Fruit fly (Drosophila melanogaster) whole organism, embryonic: ENCODE data around the gene CG6912.

Experiments
- CG10267 ChIP-seq: fragments of 200-800 bp; sonication (Bioruptor generic); optimal IDR thresholded peaks from 2 replicates; lab custom pipeline; 2018; ENCODE audit warnings: missing biosample characterization, mild to moderate bottlenecking, missing genetic modification characterization, moderate library complexity
- CG11085 ChIP-seq: fragments of 200-800 bp; sonication (Bioruptor generic); IDR thresholded peaks from 2 replicates; pipeline ENCODE4 v1.3.6; 2022; ENCODE audit warnings: missing biosample characterization, missing genetic modification characterization
- CG11695 ChIP-seq: fragments of 200-800 bp; sonication (Bioruptor generic); IDR thresholded peaks from 3 replicates; pipeline ENCODE4 v1.3.6; 2022; ENCODE audit warnings: missing biosample characterization, missing genetic modification characterization
- CG12071 ChIP-seq: fragments of 200-800 bp; sonication (Bioruptor generic); optimal IDR thresholded peaks from 3 replicates; lab custom pipeline; 2018; ENCODE audit warnings: missing biosample characterization, mild to moderate bottlenecking, missing genetic modification characterization
- CG12236 ChIP-seq: fragments of 200-800 bp; sonication (Bioruptor generic); optimal IDR thresholded peaks from 2 replicates; lab custom pipeline; 2016; ENCODE audit warnings: missing biosample characterization, missing genetic modification characterization
- CG17385 ChIP-seq: fragments of 200-800 bp; sonication (Bioruptor generic); optimal IDR thresholded peaks from 3 replicates; lab custom pipeline; 2018; ENCODE audit warnings: missing biosample characterization, mild to moderate bottlenecking, missing genetic modification characterization
- CG17829 ChIP-seq: fragments of 200-800 bp; optimal IDR thresholded peaks from 2 replicates; lab custom pipeline; 2019; ENCODE audit warnings: missing biosample characterization, mild to moderate bottlenecking, missing genetic modification characterization, moderate library complexity
- CG18011 ChIP-seq: fragments of 200-800 bp; sonication (Bioruptor generic); optimal IDR thresholded peaks from 2 replicates; lab custom pipeline; 2017; ENCODE audit warnings: missing biosample characterization, missing genetic modification characterization, mild to moderate bottlenecking, moderate library complexity, missing genotype
- CG1832 ChIP-seq: fragments of 200-800 bp; sonication (Bioruptor generic); optimal IDR thresholded peaks from 2 replicates; lab custom pipeline; 2017; ENCODE audit warnings: missing biosample characterization, mild to moderate bottlenecking, missing genetic modification characterization, inconsistent platforms
- CG2129 ChIP-seq: fragments of 200-800 bp; sonication (Bioruptor generic); IDR thresholded peaks from 2 replicates; pipeline ENCODE4 v1.3.6; 2022; ENCODE audit warnings: missing biosample characterization, missing genetic modification characterization; ENCODE audit not compliant: partially characterized antibody
- CG2712 ChIP-seq: fragments of 200-800 bp; optimal IDR thresholded peaks from 3 replicates; lab custom pipeline; 2019; ENCODE audit warnings: missing biosample characterization, mild to moderate bottlenecking, missing genetic modification characterization, moderate library complexity
- CG31365 ChIP-seq: fragments of 200-800 bp; sonication (Bioruptor generic); optimal IDR thresholded peaks from 2 replicates; lab custom pipeline; 2018; ENCODE audit warnings: missing biosample characterization, mild to moderate bottlenecking, missing genetic modification characterization
- CG33213 ChIP-seq: fragments of 200-800 bp; sonication (Bioruptor generic); optimal IDR thresholded peaks from 3 replicates; lab custom pipeline; 2016; ENCODE audit warnings: missing biosample characterization, missing genetic modification characterization
- CG34224 ChIP-seq: fragments of 200-800 bp; sonication (Bioruptor generic); IDR thresholded peaks from 3 replicates; pipeline ENCODE4 v1.3.6; 2022; ENCODE audit warnings: missing biosample characterization, missing genetic modification characterization; ENCODE audit not compliant: partially characterized antibody
- CG34422 ChIP-seq: fragments of 200-800 bp; sonication (Bioruptor generic); IDR thresholded peaks from 3 replicates; pipeline ENCODE4 v1.3.6; 2022; ENCODE audit warnings: missing biosample characterization, missing genetic modification characterization
- CG3838 ChIP-seq: fragments of 200-800 bp; sonication (Bioruptor generic); optimal IDR thresholded peaks from 3 replicates; lab custom pipeline; 2016; ENCODE audit warnings: missing biosample characterization, missing genetic modification characterization
- CG4617 ChIP-seq: fragments of 200-800 bp; sonication (Bioruptor generic); optimal IDR thresholded peaks from 3 replicates; lab custom pipeline; 2016; ENCODE audit warnings: missing biosample characterization, missing genetic modification characterization, borderline replicate concordance
- CG4820 ChIP-seq: fragments of 200-800 bp; sonication (Bioruptor generic); optimal IDR thresholded peaks from 3 replicates; lab custom pipeline; 2016; ENCODE audit warnings: missing biosample characterization, missing genetic modification characterization
- CG5180 ChIP-seq: fragments of 200-800 bp; sonication (Bioruptor generic); optimal IDR thresholded peaks from 3 replicates; lab custom pipeline; 2017; ENCODE audit warnings: missing biosample characterization, missing genetic modification characterization, mild to moderate bottlenecking, moderate library complexity, missing genetic modification reagents
- CG6813 ChIP-seq: fragments of 200-800 bp; sonication (Bioruptor generic); optimal IDR thresholded peaks from 2 replicates; lab custom pipeline; 2017; ENCODE audit warnings: missing biosample characterization, missing genetic modification characterization, mild to moderate bottlenecking, moderate library complexity, missing genetic modification reagents
- CG7745 ChIP-seq: fragments of 200-800 bp; sonication (Bioruptor generic); optimal IDR thresholded peaks from 2 replicates; lab custom pipeline; 2018; ENCODE audit warnings: missing biosample characterization, mild to moderate bottlenecking, missing genetic modification characterization, moderate library complexity
- CG7987 ChIP-seq: fragments of 200-800 bp; sonication (Bioruptor generic); optimal IDR thresholded peaks from 2 replicates; lab custom pipeline; 2018; ENCODE audit warnings: missing biosample characterization, mild to moderate bottlenecking, missing genetic modification characterization, moderate library complexity
- CHES-1-like ChIP-seq: fragments of 200-800 bp; sonication (Bioruptor generic); optimal IDR thresholded peaks from 2 replicates; lab custom pipeline; 2016; ENCODE audit warnings: missing biosample characterization, missing genetic modification characterization
- CTCF ChIP-seq: fragments of 200-800 bp; sonication (Bioruptor generic); optimal IDR thresholded peaks from 2 replicates; lab custom pipeline; 2017; ENCODE audit warnings: missing biosample characterization, mild to moderate bottlenecking, missing genetic modification characterization, moderate library complexity
- Camta ChIP-seq: fragments of 200-800 bp; sonication (Bioruptor generic); optimal IDR thresholded peaks from 2 replicates; lab custom pipeline; 2016; ENCODE audit warnings: missing biosample characterization, missing genetic modification characterization
- Eip74EF ChIP-seq, 2 experiments: fragments of 200-800 bp in 1 of 2; fragments of >200 bp in 1 of 2; sonication (Bioruptor generic) in 1 of 2; optimal IDR thresholded peaks; 2 replicates each; lab custom pipeline; 2017 to 2019; ENCODE audit warnings: missing biosample characterization in 2 of 2, missing genetic modification characterization in 2 of 2, mild to moderate bottlenecking in 1 of 2, moderate library complexity in 1 of 2
- Fer2 ChIP-seq: fragments of 200-800 bp; sonication (Bioruptor generic); optimal IDR thresholded peaks from 2 replicates; lab custom pipeline; 2018; ENCODE audit warnings: missing biosample characterization, mild to moderate bottlenecking, missing genetic modification characterization, moderate library complexity
- HLH4C ChIP-seq: fragments of 200-800 bp; sonication (Bioruptor generic); IDR thresholded peaks from 3 replicates; pipeline ENCODE4 v1.3.6; 2022; ENCODE audit warnings: missing biosample characterization, missing genetic modification characterization; ENCODE audit not compliant: partially characterized antibody
- Hey ChIP-seq: fragments of 200-800 bp; sonication (Bioruptor generic); optimal IDR thresholded peaks from 3 replicates; lab custom pipeline; 2018; ENCODE audit warnings: missing biosample characterization, mild to moderate bottlenecking, missing genetic modification characterization
- Hr3 ChIP-seq: fragments of 200-800 bp; sonication (Bioruptor generic); optimal IDR thresholded peaks from 3 replicates; lab custom pipeline; 2016; ENCODE audit warnings: missing biosample characterization, missing genetic modification characterization
- Nf-YC ChIP-seq: fragments of 200-800 bp; optimal IDR thresholded peaks from 3 replicates; lab custom pipeline; 2019; ENCODE audit warnings: missing biosample characterization, mild to moderate bottlenecking, missing genetic modification characterization, moderate library complexity
- Oli ChIP-seq: fragments of 200-800 bp; sonication (Bioruptor generic); optimal IDR thresholded peaks from 2 replicates; lab custom pipeline; 2018; ENCODE audit warnings: missing biosample characterization, mild to moderate bottlenecking, missing genetic modification characterization, moderate library complexity
- ash1 ChIP-seq: fragments of 200-800 bp; sonication (Bioruptor generic); optimal IDR thresholded peaks from 2 replicates; lab custom pipeline; 2018; ENCODE audit warnings: missing biosample characterization, mild to moderate bottlenecking, missing genetic modification characterization
- da ChIP-seq: fragments of 200-800 bp; sonication (Bioruptor generic); optimal IDR thresholded peaks from 2 replicates; lab custom pipeline; 2016; ENCODE audit warnings: missing biosample characterization, missing genetic modification characterization
- disco-r ChIP-seq: fragments of 200-800 bp; sonication (Bioruptor generic); optimal IDR thresholded peaks from 2 replicates; lab custom pipeline; 2016; ENCODE audit warnings: missing biosample characterization, missing genetic modification characterization
- dysf ChIP-seq: fragments of 200-800 bp; sonication (Bioruptor generic); IDR thresholded peaks from 3 replicates; pipeline ENCODE4 v1.3.6; 2022; ENCODE audit warnings: missing biosample characterization, missing genetic modification characterization
- ems ChIP-seq: fragments of 200-800 bp; sonication (Bioruptor generic); optimal IDR thresholded peaks from 3 replicates; lab custom pipeline; 2016; ENCODE audit warnings: missing biosample characterization, missing genetic modification characterization
- fu2 ChIP-seq: fragments of 200-800 bp; sonication (Bioruptor generic); optimal IDR thresholded peaks from 2 replicates; lab custom pipeline; 2016; ENCODE audit warnings: missing biosample characterization, missing genetic modification characterization
- gfzf ChIP-seq: fragments of 200-800 bp; sonication (Bioruptor generic); optimal IDR thresholded peaks from 2 replicates; lab custom pipeline; 2016; ENCODE audit warnings: missing biosample characterization, mild to moderate bottlenecking, missing genetic modification characterization, moderate library complexity
- hth ChIP-seq: fragments of >200 bp; optimal IDR thresholded peaks from 2 replicates; lab custom pipeline; 2017; ENCODE audit warnings: inconsistent platforms
- jumu ChIP-seq: fragments of 200-800 bp; sonication (Bioruptor generic); optimal IDR thresholded peaks from 3 replicates; lab custom pipeline; 2016; ENCODE audit warnings: missing biosample characterization, missing genetic modification characterization
- ken ChIP-seq: fragments of 200-800 bp; sonication (Bioruptor generic); IDR thresholded peaks from 3 replicates; pipeline ENCODE4 v1.3.6; 2022; ENCODE audit warnings: missing biosample characterization, missing genetic modification characterization
- klu ChIP-seq: fragments of 200-800 bp; sonication (Bioruptor generic); IDR thresholded peaks from 2 replicates; pipeline ENCODE4 v1.3.6; 2022; ENCODE audit warnings: missing biosample characterization, missing genetic modification characterization
- odd ChIP-seq: fragments of 200-800 bp; sonication (Bioruptor generic); optimal IDR thresholded peaks from 2 replicates; lab custom pipeline; 2017; ENCODE audit warnings: missing biosample characterization, mild to moderate bottlenecking, missing genetic modification characterization
- pita ChIP-seq: fragments of 200-800 bp; sonication (Bioruptor generic); optimal IDR thresholded peaks from 2 replicates; lab custom pipeline; 2017; ENCODE audit warnings: missing biosample characterization, mild to moderate bottlenecking, missing genetic modification characterization
- repo ChIP-seq: fragments of 200-800 bp; sonication (Bioruptor generic); optimal IDR thresholded peaks from 2 replicates; lab custom pipeline; 2016; ENCODE audit warnings: missing biosample characterization, missing genetic modification characterization
- sob ChIP-seq: fragments of 200-800 bp; sonication (Bioruptor generic); IDR thresholded peaks from 2 replicates; pipeline ENCODE4 v1.3.6; 2022; ENCODE audit warnings: missing biosample characterization, missing genetic modification characterization
- trem ChIP-seq: fragments of 200-800 bp; optimal IDR thresholded peaks from 3 replicates; lab custom pipeline; 2019; ENCODE audit warnings: missing biosample characterization, mild to moderate bottlenecking, missing genetic modification characterization, moderate library complexity
- twi ChIP-seq: fragments of 200-800 bp; optimal IDR thresholded peaks from 2 replicates; lab custom pipeline; 2019; ENCODE audit warnings: missing biosample characterization, mild to moderate bottlenecking, missing genetic modification characterization, moderate library complexity
- zen2 ChIP-seq: fragments of 200-800 bp; sonication (Bioruptor generic); IDR thresholded peaks from 3 replicates; pipeline ENCODE4 v1.3.6; 2022; ENCODE audit warnings: missing biosample characterization, missing genetic modification characterization; ENCODE audit not compliant: partially characterized antibody
- zfh2 ChIP-seq: fragments of 200-800 bp; sonication (Bioruptor generic); optimal IDR thresholded peaks from 2 replicates; lab custom pipeline; 2016; ENCODE audit warnings: missing biosample characterization, missing genetic modification characterization

The CG6912 gene

DNA sequence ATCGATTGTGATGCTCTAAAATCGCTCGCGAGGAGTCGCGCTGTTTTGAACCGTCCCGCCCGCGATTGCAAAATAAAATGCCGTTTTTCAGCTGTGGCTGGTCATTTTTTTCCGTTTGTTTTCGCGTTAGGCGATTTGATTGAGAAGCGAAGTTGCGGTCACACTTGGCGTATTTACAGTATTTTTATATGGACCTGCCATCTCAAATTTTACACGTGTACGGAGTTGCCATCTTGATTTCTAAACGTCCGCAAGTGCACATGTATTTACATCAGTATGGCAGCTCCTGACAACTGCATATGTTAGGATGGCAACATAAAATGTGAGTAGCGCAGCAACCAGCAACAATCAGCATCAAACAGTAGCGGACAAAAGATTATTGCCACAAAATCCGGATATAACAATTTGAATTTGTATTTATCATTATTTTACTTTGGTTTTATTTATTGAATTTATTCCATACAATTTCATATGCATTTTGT lies 41.2 kb downstream of the CG6912 start, which contains the start of gene CG6966 (continued):
- TF ChIP-seq Fer2 (peak; percentile 92), klu (no peak), CG18011 (GFP tag; lab: Kevin White, UChicago) (peak; percentile 100), CG4820 (peak; percentile 91), da (GFP tag; lab: Kevin White, UChicago) (peak; percentile 97), CHES-1-like (GFP tag; lab: Kevin White, UChicago) (peak; percentile 97), jumu (GFP tag; lab: Kevin White, UChicago) (peak; percentile 92), Nf-YC (tag; lab: Kevin White, UChicago) (peak; percentile 69), gfzf (GFP tag; lab: Kevin White, UChicago) (peak; percentile 97), CG1832 (GFP tag; lab: Kevin White, UChicago) (no peak), Hey (tag; lab: Kevin White, UChicago) (peak; percentile 93), ash1 (peak; percentile 96), ems (GFP tag; lab: Kevin White, UChicago) (peak; percentile 96), dysf (no peak), CG12071 (peak; percentile 90), disco-r (GFP tag; lab: Kevin White, UChicago) (peak; percentile 95), CG4617 (GFP tag; lab: Kevin White, UChicago) (peak; percentile 91), fu2 (GFP tag; lab: Kevin White, UChicago) (peak; percentile 96), twi (tag; lab: Kevin White, UChicago) (peak; percentile 87), CG11695 (GFP tag; lab: Robert Waterston, UW) (no peak), CG5180 (GFP tag; lab: Kevin White, UChicago) (peak; percentile 80), CG3838 (GFP tag; lab: Kevin White, UChicago) (peak; percentile 93), repo (peak; percentile 89), CG12236 (GFP tag; lab: Kevin White, UChicago) (peak; percentile 93), CG7745 (tag; lab: Kevin White, UChicago) (no peak), CG6813 (peak; percentile 95), trem (tag; lab: Kevin White, UChicago) (peak; percentile 98), CG17385 (peak; percentile 91), CTCF (peak; percentile 78), Eip74EF (GFP tag; optimal IDR thresholded peaks at IDR 0.05; lab: Kevin White, UChicago) (peak in 1 of 2 experiments; percentile 44), hth (no peak), ken (no peak), CG17829 (peak; percentile 92), zen2 (GFP tag; lab: Robert Waterston, UW) (no peak), Hr3 (peak; percentile 93), CG33213 (GFP tag; lab: Kevin White, UChicago) (peak; percentile 99), CG11085 (GFP tag; lab: Robert Waterston, UW) (no peak), zfh2 (GFP tag; lab: Kevin White, UChicago) (peak; percentile 96), CG34422 (GFP tag; lab: Robert Waterston, UW) (no peak), Camta (GFP tag; lab: Kevin White, UChicago) (peak; percentile 93), sob (GFP tag; lab: Robert Waterston, UW) (no peak), pita (GFP tag; lab: Kevin White, UChicago) (peak; percentile 58), odd (GFP tag; lab: Kevin White, UChicago) (peak; percentile 80), CG7987 (GFP tag; lab: Kevin White, UChicago) (peak; percentile 98), CG2712 (tag; lab: Kevin White, UChicago) (peak; percentile 88), CG10267 (tag; lab: Kevin White, UChicago) (peak; percentile 88), CG2129 (GFP tag; lab: Robert Waterston, UW) (no peak), Oli (peak; percentile 88), CG31365 (tag; lab: Kevin White, UChicago) (peak; percentile 78), HLH4C (GFP tag; lab: Robert Waterston, UW) (no peak), CG34224 (no peak)
